Fruit fly (Drosophila melanogaster) whole organism, embryonic: Measurements from ENCODE around the gene Osbp.

Source experiments
- Antp ChIP-seq: fragments of 200-800 bp; sonication (Bioruptor generic); optimal IDR thresholded peaks from 3 replicates; lab custom pipeline; 2016; ENCODE audit warnings: missing biosample characterization, missing genetic modification characterization
- CG10209 ChIP-seq: fragments of 200-800 bp; sonication (Bioruptor generic); optimal IDR thresholded peaks from 3 replicates; lab custom pipeline; 2017; ENCODE audit warnings: missing biosample characterization, mild to moderate bottlenecking, missing genetic modification characterization, missing genetic modification reagents
- CG17361 ChIP-seq: fragments of 200-800 bp; sonication (Bioruptor generic); IDR thresholded peaks from 3 replicates; pipeline ENCODE4 v1.3.6; 2022; ENCODE audit warnings: missing biosample characterization, missing genetic modification characterization
- CG5245 ChIP-seq: fragments of 200-800 bp; sonication (Bioruptor generic); optimal IDR thresholded peaks from 3 replicates; lab custom pipeline; 2016; ENCODE audit warnings: missing biosample characterization, missing genetic modification characterization
- CG7928 ChIP-seq: fragments of 200-800 bp; sonication (Bioruptor generic); optimal IDR thresholded peaks from 2 replicates; lab custom pipeline; 2017; ENCODE audit warnings: missing biosample characterization, mild to moderate bottlenecking, missing genetic modification characterization
- D19B ChIP-seq: fragments of 200-800 bp; sonication (Bioruptor generic); optimal IDR thresholded peaks from 2 replicates; lab custom pipeline; 2017; ENCODE audit warnings: missing biosample characterization, mild to moderate bottlenecking, missing genetic modification characterization
- lola ChIP-seq, 3 experiments: fragments of >200 bp in 2 of 3; fragments of 200-800 bp in 1 of 3; sonication (Bioruptor generic) in 1 of 3; optimal IDR thresholded peaks; 2 replicates each; lab custom pipeline; 2017 to 2019; ENCODE audit warnings: missing biosample characterization in 3 of 3, missing genetic modification characterization in 3 of 3, mild to moderate bottlenecking in 1 of 3, moderate library complexity in 1 of 3
- nmo ChIP-seq: fragments of 200-800 bp; sonication (Bioruptor generic); optimal IDR thresholded peaks from 2 replicates; lab custom pipeline; 2018; ENCODE audit warnings: missing biosample characterization, mild to moderate bottlenecking, missing genetic modification characterization, moderate library complexity
- wor ChIP-seq: fragments of 200-800 bp; sonication (Bioruptor generic); IDR thresholded peaks from 2 replicates; pipeline ENCODE4 v1.3.6; 2022; ENCODE audit warnings: missing biosample characterization, missing genetic modification characterization

DNA sequence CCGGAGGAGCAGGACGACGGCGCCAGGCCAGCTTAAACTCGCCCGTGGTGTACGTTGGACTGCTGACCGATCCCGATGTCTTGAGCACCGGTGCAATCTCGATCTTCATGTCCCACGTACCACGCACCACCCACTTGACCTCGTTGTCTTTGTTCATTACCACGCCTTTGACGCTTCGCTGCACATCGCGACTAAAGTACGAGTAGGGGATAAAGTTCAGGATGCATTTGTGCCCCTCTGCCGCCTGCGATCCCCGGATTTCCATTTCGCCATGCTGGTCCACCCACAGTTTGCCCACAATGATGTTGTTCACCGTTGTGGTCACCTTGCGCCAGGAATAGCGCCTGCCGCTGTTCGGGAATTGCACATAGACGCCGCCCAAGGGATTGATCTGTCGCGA, 2.3 kb downstream of the Osbp start:
- TF ChIP-seq D19B (no peak), nmo (GFP tag; lab: Kevin White, UChicago) (no peak), CG10209 (GFP tag; lab: Kevin White, UChicago) (no peak), wor (GFP tag; lab: Robert Waterston, UW) (no peak), CG17361 (GFP tag; lab: Robert Waterston, UW) (no peak), CG7928 (GFP tag; lab: Kevin White, UChicago) (no peak), Antp (no peak), lola (GFP tag; optimal IDR thresholded peaks at IDR 0.05; lab: Kevin White, UChicago) (no peak), CG5245 (GFP tag; lab: Kevin White, UChicago) (no peak)
